Worm (Caenorhabditis elegans): ENCODE measurements around the gene nekl-4.
A peak's percentile ranks its signal among the peaks of the same experiment; 100 is the strongest.

The nekl-4 gene

DNA sequence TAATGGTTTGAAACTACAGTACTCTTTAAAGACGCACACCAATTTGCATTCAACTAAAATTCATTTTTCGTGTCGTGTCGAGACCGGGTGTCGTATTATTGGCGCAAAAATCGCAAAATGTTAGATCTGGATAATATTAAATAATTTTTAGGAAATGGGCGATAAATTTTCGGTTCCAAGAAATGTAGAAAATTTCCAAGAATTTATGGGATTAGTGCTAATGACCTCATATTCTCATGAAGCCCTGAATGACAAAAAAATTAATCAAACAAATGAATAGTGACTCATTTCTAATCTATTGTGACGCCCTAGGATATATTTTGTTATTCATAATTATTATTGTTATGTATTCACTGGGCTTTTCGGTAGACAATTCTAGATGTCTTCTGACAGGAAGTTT, 16.6 kb downstream of the nekl-4 start:
- TF ChIP-seq fkh-4 (tag; optimal IDR thresholded peaks at IDR 0.05; ENCODE audit: borderline replicate concordance) (peak; percentile 58), swsn-7 (tag; optimal IDR thresholded peaks at IDR 0.05) (peak; percentile 19), unc-86 (tag; optimal IDR thresholded peaks at IDR 0.05) (peak; percentile 8), blmp-1 (tag; optimal IDR thresholded peaks at IDR 0.05) (no peak), fkh-8 (tag; optimal IDR thresholded peaks at IDR 0.05) (peak; percentile 88), fos-1 (tag; optimal IDR thresholded peaks at IDR 0.05) (peak; percentile 35), ceh-8 (GFP tag; optimal IDR thresholded peaks at IDR 0.05) (peak; percentile 39), sox-4 (tag; optimal IDR thresholded peaks at IDR 0.05) (peak; percentile 80), mab-9 (GFP tag; IDR thresholded peaks at IDR 0.05) (no peak), egl-13 (tag; optimal IDR thresholded peaks at IDR 0.05) (peak; percentile 30), nhr-47 (tag; optimal IDR thresholded peaks at IDR 0.05) (peak; percentile 84), nhr-71 (tag; optimal IDR thresholded peaks at IDR 0.05) (peak; percentile 77), xbp-1 (tag; optimal IDR thresholded peaks at IDR 0.05) (no peak), pag-3 (tag; optimal IDR thresholded peaks at IDR 0.05; ENCODE audit: borderline replicate concordance, insufficient read depth) (no peak), dsc-1 (tag; optimal IDR thresholded peaks at IDR 0.05) (peak; percentile 99), pax-3 (tag; optimal IDR thresholded peaks at IDR 0.05) (peak; percentile 83), lin-14 (GFP tag; optimal IDR thresholded peaks at IDR 0.05) (peak; percentile 17), nhr-20 (tag; optimal IDR thresholded peaks at IDR 0.05) (peak; percentile 19), lsy-2 (tag; optimal IDR thresholded peaks at IDR 0.05) (peak; percentile 7 to 19), nhr-11 (tag; optimal IDR thresholded peaks at IDR 0.05) (peak; percentile 56), ets-5 (GFP tag; IDR thresholded peaks at IDR 0.05) (no peak), tbx-2 (tag; optimal IDR thresholded peaks at IDR 0.05) (no peak)

DNA sequence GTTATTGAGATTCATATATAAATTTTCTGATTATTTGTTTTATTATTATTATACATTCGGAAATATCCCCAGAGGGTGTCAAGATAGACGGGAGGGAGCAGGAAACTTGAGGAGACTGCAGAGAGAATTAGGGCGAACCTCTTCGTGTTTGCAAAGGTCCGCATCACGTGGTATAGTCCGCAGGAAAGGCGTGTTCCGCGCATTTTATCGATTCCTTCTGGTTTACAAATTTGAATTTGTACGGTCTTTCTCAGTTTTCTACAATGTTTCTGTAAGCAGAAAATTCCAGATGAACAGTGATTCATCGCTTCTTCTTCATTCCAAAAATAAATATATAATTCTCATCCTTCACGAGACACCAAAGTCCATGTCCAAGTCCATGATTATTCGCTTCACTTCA, 17.4 kb downstream of the nekl-4 start:
- no peak for TF ChIP-seq nhr-20 (tag; optimal IDR thresholded peaks at IDR 0.05)
- TF ChIP-seq fos-1 (tag; optimal IDR thresholded peaks at IDR 0.05), result no peak
- no peak for TF ChIP-seq alr-1 (tag; optimal IDR thresholded peaks at IDR 0.05; ENCODE audit: borderline replicate concordance)
- no peak for TF ChIP-seq mdl-1 (tag; optimal IDR thresholded peaks at IDR 0.05)
- no peak for TF ChIP-seq efl-1 (optimal IDR thresholded peaks at IDR 0.05)
- TF ChIP-seq efl-1 (GFP tag; optimal IDR thresholded peaks at IDR 0.05 in 1 of 2), result peak in 1 of 2 experiments; percentile 44
- TF ChIP-seq C34B4.2 (tag; optimal IDR thresholded peaks at IDR 0.05), result no peak
- TF ChIP-seq ztf-11 (tag; optimal IDR thresholded peaks at IDR 0.05), result peak in 1 of 2 experiments; percentile 10
- peak; percentile 8 for TF ChIP-seq lin-14 (GFP tag; optimal IDR thresholded peaks at IDR 0.05)

DNA sequence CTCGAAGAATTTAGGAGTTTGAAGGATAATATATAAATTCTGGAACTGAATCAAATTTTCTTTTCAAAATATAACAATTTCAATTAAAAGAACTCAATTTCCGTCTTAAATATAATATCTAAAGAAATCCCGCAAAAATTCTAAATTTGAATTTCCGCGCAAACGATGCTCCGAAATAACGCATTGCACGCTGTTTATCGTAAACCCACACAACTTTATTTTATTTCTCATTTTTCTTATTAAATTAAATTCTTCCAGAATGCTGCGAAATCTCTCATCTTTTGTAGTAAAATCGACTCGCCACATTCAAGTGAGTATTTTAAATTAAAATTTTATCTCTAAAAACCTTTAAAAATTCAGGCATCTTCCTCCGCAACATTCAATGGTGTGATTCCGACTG, 18.4 kb downstream of the nekl-4 start, which contains the start of gene R02F2.9:
TSS of gene R02F2.9 (plus strand) at position 218 of the 400 bp plus-strand sequence.
- TF ChIP-seq lin-15B (tag; optimal IDR thresholded peaks at IDR 0.05), result peak; percentile 32
- peak; percentile 7 for TF ChIP-seq zip-4 (GFP tag; optimal IDR thresholded peaks at IDR 0.05)
- TF ChIP-seq nhr-47 (tag; optimal IDR thresholded peaks at IDR 0.05), result peak; percentile 79
- peak; percentile 53 for TF ChIP-seq mep-1 (tag; optimal IDR thresholded peaks at IDR 0.05)
- TF ChIP-seq pax-3 (tag; optimal IDR thresholded peaks at IDR 0.05), result no peak
- peak; percentile 53; the same call in 1 of the 2 replicates for TF ChIP-seq grh-1 (GFP tag; IDR thresholded peaks at IDR 0.05)
- peak; percentile 50 for TF ChIP-seq rnt-1 (tag; optimal IDR thresholded peaks at IDR 0.05)
- no peak for TF ChIP-seq C34B4.2 (tag; optimal IDR thresholded peaks at IDR 0.05)
- no peak for TF ChIP-seq unc-130 (tag; optimal IDR thresholded peaks at IDR 0.05)
- TF ChIP-seq nhr-71 (tag; optimal IDR thresholded peaks at IDR 0.05), result peak; percentile 82
- peak; percentile 75 for TF ChIP-seq dsc-1 (tag; optimal IDR thresholded peaks at IDR 0.05)
- no peak for TF ChIP-seq nhr-76 (tag; optimal IDR thresholded peaks at IDR 0.05)
- no peak for TF ChIP-seq efl-3 (GFP tag; optimal IDR thresholded peaks at IDR 0.05)
- no peak for TF ChIP-seq Y116A8C.19 (tag; optimal IDR thresholded peaks at IDR 0.05; ENCODE audit: borderline replicate concordance)
- TF ChIP-seq aly-2 (tag; optimal IDR thresholded peaks at IDR 0.05), result peak; percentile 13
- TF ChIP-seq pag-3 (tag; optimal IDR thresholded peaks at IDR 0.05; ENCODE audit: borderline replicate concordance, insufficient read depth), result no peak
- TF ChIP-seq aha-1 (tag; optimal IDR thresholded peaks at IDR 0.05), result no peak
- TF ChIP-seq efl-1 (optimal IDR thresholded peaks at IDR 0.05), result peak; percentile 62 to 93
- TF ChIP-seq efl-1 (GFP tag; optimal IDR thresholded peaks at IDR 0.05 in 1 of 2), result peak; percentile 94 to 99
- TF ChIP-seq snu-23 (GFP tag; optimal IDR thresholded peaks at IDR 0.05), result peak; percentile 74
- no peak for TF ChIP-seq nhr-77 (tag; optimal IDR thresholded peaks at IDR 0.05)
- peak; percentile 74 for TF ChIP-seq skn-1 (tag; optimal IDR thresholded peaks at IDR 0.05)
- peak; percentile 41 for TF ChIP-seq fkh-8 (tag; optimal IDR thresholded peaks at IDR 0.05)
- peak; percentile 70 for TF ChIP-seq tbx-2 (tag; optimal IDR thresholded peaks at IDR 0.05)
- peak; percentile 49 for TF ChIP-seq lir-3 (tag; optimal IDR thresholded peaks at IDR 0.05; ENCODE audit: poor library complexity)
- no peak for TF ChIP-seq pqm-1 (tag; optimal IDR thresholded peaks at IDR 0.05)
- TF ChIP-seq lin-13 (GFP tag; optimal IDR thresholded peaks at IDR 0.05), result peak; percentile 29
- peak; percentile 17 for TF ChIP-seq snpc-4 (tag; optimal IDR thresholded peaks at IDR 0.05)
- TF ChIP-seq vab-15 (tag; optimal IDR thresholded peaks at IDR 0.05), result no peak
- TF ChIP-seq ceh-82 (tag; optimal IDR thresholded peaks at IDR 0.05), result peak in 2 of 3 experiments; percentile 44 to 57
- no peak for TF ChIP-seq sox-4 (tag; optimal IDR thresholded peaks at IDR 0.05)

Measured in whole organism, L1 larva.